Fruit fly (Drosophila melanogaster): ENCODE results near the gene CG42300.

CG42300 gene

dm6 chrX:15579579-15579978 is 23.7 kb upstream of the CG42300 start (continued):
- TF ChIP-seq Sox102F (GFP tag; optimal IDR thresholded peaks at IDR 0.05), result peak; percentile 84
- peak; percentile 90 for TF ChIP-seq Bteb2 (GFP tag; optimal IDR thresholded peaks at IDR 0.05)
- peak; percentile 94 for TF ChIP-seq ind (GFP tag; optimal IDR thresholded peaks at IDR 0.05)
- TF ChIP-seq CG8478 (optimal IDR thresholded peaks at IDR 0.05), result no peak
- peak; percentile 89 for TF ChIP-seq CG8944 (GFP tag; optimal IDR thresholded peaks at IDR 0.05)
- peak; percentile 90 for TF ChIP-seq so (GFP tag; IDR thresholded peaks at IDR 0.05)
- peak; percentile 91 for TF ChIP-seq CG12219 (GFP tag; optimal IDR thresholded peaks at IDR 0.05)
- peak; percentile 87 for TF ChIP-seq Rx (GFP tag; IDR thresholded peaks at IDR 0.05)
- peak; percentile 89 for TF ChIP-seq nmo (GFP tag; optimal IDR thresholded peaks at IDR 0.05)
- peak; percentile 91 for TF ChIP-seq pum (GFP tag; optimal IDR thresholded peaks at IDR 0.05)
- peak; percentile 90 to 92 for TF ChIP-seq chif (GFP tag; optimal IDR thresholded peaks at IDR 0.05)
- TF ChIP-seq Oaz (GFP tag; IDR thresholded peaks at IDR 0.05), result peak; percentile 89
- TF ChIP-seq NK7.1 (GFP tag; optimal IDR thresholded peaks at IDR 0.05), result peak; percentile 77
- TF ChIP-seq CG7745 (tag; optimal IDR thresholded peaks at IDR 0.05), result peak; percentile 12
- peak; percentile 91 for TF ChIP-seq CG4404 (GFP tag; IDR thresholded peaks at IDR 0.05)
- TF ChIP-seq BtbVII (GFP tag; optimal IDR thresholded peaks at IDR 0.05), result peak; percentile 85
- no peak for TF ChIP-seq CG13287 (GFP tag; IDR thresholded peaks at IDR 0.05; ENCODE audit: partially characterized antibody)
- peak; percentile 60 for TF ChIP-seq CG30020 (tag; optimal IDR thresholded peaks at IDR 0.05)
- TF ChIP-seq NfI (GFP tag; optimal IDR thresholded peaks at IDR 0.05), result peak; percentile 92
- peak; percentile 84 for TF ChIP-seq CG18764 (GFP tag; optimal IDR thresholded peaks at IDR 0.05)
- TF ChIP-seq grn (GFP tag; optimal IDR thresholded peaks at IDR 0.05), result no peak
- TF ChIP-seq CG10209 (GFP tag; optimal IDR thresholded peaks at IDR 0.05), result peak; percentile 91
- TF ChIP-seq cad (GFP tag; optimal IDR thresholded peaks at IDR 0.05), result no peak
- TF ChIP-seq usp (GFP tag; optimal IDR thresholded peaks at IDR 0.05), result no peak
- no peak for TF ChIP-seq hkb (optimal IDR thresholded peaks at IDR 0.05)
- TF ChIP-seq hkb (GFP tag; IDR thresholded peaks at IDR 0.05), result peak; percentile 92
- peak; percentile 91 for TF ChIP-seq chm (GFP tag; IDR thresholded peaks at IDR 0.05)
- TF ChIP-seq tin (GFP tag; optimal IDR thresholded peaks at IDR 0.05), result peak; percentile 92
- peak; percentile 76 for TF ChIP-seq CG2202 (tag; optimal IDR thresholded peaks at IDR 0.05)
- peak; percentile 88 for TF ChIP-seq CG4730 (GFP tag; IDR thresholded peaks at IDR 0.05)
- peak; percentile 73 for TF ChIP-seq nerfin-1 (tag; optimal IDR thresholded peaks at IDR 0.05)
- peak; percentile 82 for TF ChIP-seq CG7987 (GFP tag; optimal IDR thresholded peaks at IDR 0.05)
- peak; percentile 94 for TF ChIP-seq CG14014 (GFP tag; IDR thresholded peaks at IDR 0.05)
- peak; percentile 96 for TF ChIP-seq CG11456 (GFP tag; IDR thresholded peaks at IDR 0.05)
- no peak for TF ChIP-seq nerfin-2 (GFP tag; IDR thresholded peaks at IDR 0.05; ENCODE audit: partially characterized antibody)
- peak; percentile 83 for TF ChIP-seq CG11696 (GFP tag; IDR thresholded peaks at IDR 0.05)
- TF ChIP-seq HHEX (GFP tag; optimal IDR thresholded peaks at IDR 0.05), result peak; percentile 93
- no peak for TF ChIP-seq hth (optimal IDR thresholded peaks at IDR 0.05)
- TF ChIP-seq CG4328 (GFP tag; optimal IDR thresholded peaks at IDR 0.05), result peak; percentile 64
- TF ChIP-seq CG8281 (tag; optimal IDR thresholded peaks at IDR 0.05), result peak; percentile 70
- peak; percentile 92 for TF ChIP-seq seq (GFP tag; IDR thresholded peaks at IDR 0.05)
- peak; percentile 81 for TF ChIP-seq CG6683 (GFP tag; optimal IDR thresholded peaks at IDR 0.05)
- peak; percentile 98 for TF ChIP-seq grau (tag; optimal IDR thresholded peaks at IDR 0.05)
- TF ChIP-seq CG2199 (GFP tag; IDR thresholded peaks at IDR 0.05), result no peak
- TF ChIP-seq Hsf (GFP tag; optimal IDR thresholded peaks at IDR 0.05), result peak; percentile 90
- peak; percentile 93 for TF ChIP-seq Fer3 (tag; optimal IDR thresholded peaks at IDR 0.05)
- peak; percentile 84 for TF ChIP-seq zen (tag; optimal IDR thresholded peaks at IDR 0.05)
- TF ChIP-seq prd (optimal IDR thresholded peaks at IDR 0.05), result no peak
- TF ChIP-seq prd (GFP tag; IDR thresholded peaks at IDR 0.05), result peak; percentile 96
- peak; percentile 40 for TF ChIP-seq Neu2 (GFP tag; optimal IDR thresholded peaks at IDR 0.05; ENCODE audit: borderline replicate concordance)
- TF ChIP-seq run (tag; optimal IDR thresholded peaks at IDR 0.05), result no peak
- peak; percentile 22 for TF ChIP-seq pzg (GFP tag; optimal IDR thresholded peaks at IDR 0.05)
- peak; percentile 95 for TF ChIP-seq Ada2b (GFP tag; IDR thresholded peaks at IDR 0.05)

All from whole organism, embryonic.